Worm (Caenorhabditis elegans): ENCODE results near the gene fbxb-10.

DNA sequence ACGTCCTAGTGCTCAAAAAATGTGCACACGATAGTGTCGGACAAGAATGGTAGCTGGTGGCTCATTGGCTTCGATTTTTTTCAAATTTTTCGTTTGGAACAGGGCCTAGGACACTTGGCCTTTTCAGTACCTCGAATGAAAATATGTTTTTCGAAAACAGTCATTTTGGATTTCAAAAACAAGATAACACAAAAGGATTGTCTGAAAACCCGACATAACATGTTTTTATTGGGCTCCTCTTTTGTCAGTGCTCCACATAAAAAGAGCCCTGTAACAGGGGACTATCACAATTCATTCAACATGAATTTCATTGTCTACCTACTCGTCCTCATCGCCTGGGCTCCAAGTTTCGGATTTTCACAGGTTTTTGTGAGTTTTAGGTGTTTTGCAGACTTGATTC lies 46.1 kb upstream of the fbxb-10 start, which contains the start of gene C16C4.17:
- TF ChIP-seq flt-1 (GFP tag; IDR thresholded peaks at IDR 0.05) (no peak), cog-1 (tag; optimal IDR thresholded peaks at IDR 0.05) (no peak), ztf-29 (GFP tag; IDR thresholded peaks at IDR 0.05) (no peak), ref-1 (GFP tag; conservative IDR thresholded peaks at IDR 0.05) (no peak), klf-2 (GFP tag; conservative IDR thresholded peaks at IDR 0.05) (no peak)
